Worm (Caenorhabditis elegans): ENCODE results near the gene sra-35.
A peak's percentile ranks its signal among the peaks of the same experiment; 100 is the strongest.

sra-35 gene

ce11 chrII:4505097-4505626, 22.5 kb downstream of the sra-35 start, which contains the start of gene camt-1:
TSS of gene camt-1 (minus strand) at chrII:4505147.
- no peak for TF ChIP-seq sdz-12 (GFP tag; optimal IDR thresholded peaks at IDR 0.05)
- TF ChIP-seq ceh-82 (tag; optimal IDR thresholded peaks at IDR 0.05), result no peak
- TF ChIP-seq spr-3 (GFP tag; optimal IDR thresholded peaks at IDR 0.05), result no peak
- no peak for TF ChIP-seq aly-2 (tag; optimal IDR thresholded peaks at IDR 0.05)
- TF ChIP-seq set-16 (GFP tag; IDR thresholded peaks at IDR 0.05), result no peak
- no peak for TF ChIP-seq arid-1 (GFP tag; conservative IDR thresholded peaks at IDR 0.05)
- no peak for TF ChIP-seq nhr-10 (tag; optimal IDR thresholded peaks at IDR 0.05)
- TF ChIP-seq dve-1 (tag; optimal IDR thresholded peaks at IDR 0.05; ENCODE audit: insufficient read depth), result no peak

ce11 chrII:4495844-4496243, 31.9 kb downstream of the sra-35 start:
- TF ChIP-seq gei-8 (GFP tag; optimal IDR thresholded peaks at IDR 0.05) (no peak), daf-16 (GFP tag; optimal IDR thresholded peaks at IDR 0.05) (no peak), daf-16 (tag; optimal IDR thresholded peaks at IDR 0.05) (peak; percentile 27), spr-1 (tag; optimal IDR thresholded peaks at IDR 0.05) (no peak), pqm-1 (tag; optimal IDR thresholded peaks at IDR 0.05) (peak; percentile 40), dmd-6 (GFP tag; IDR thresholded peaks at IDR 0.05) (peak; percentile 45), nhr-28 (tag; optimal IDR thresholded peaks at IDR 0.05) (peak; percentile 53), php-3 (GFP tag; IDR thresholded peaks at IDR 0.05) (0 out of 2 replicates have a peak, but pooled peaks have one; percentile 53), ceh-82 (tag; optimal IDR thresholded peaks at IDR 0.05) (no peak), nhr-102 (tag; optimal IDR thresholded peaks at IDR 0.05) (no peak), dve-1 (tag; optimal IDR thresholded peaks at IDR 0.05; ENCODE audit: insufficient read depth) (peak; percentile 17), dmd-9 (GFP tag; IDR thresholded peaks at IDR 0.05) (no peak), ceh-28 (tag; optimal IDR thresholded peaks at IDR 0.05) (no peak), tra-1 (GFP tag; IDR thresholded peaks at IDR 0.05) (0 out of 2 replicates have a peak, but pooled peaks have one; percentile 41), nhr-6 (tag; optimal IDR thresholded peaks at IDR 0.05) (no peak)

- TF ChIP-seq mep-1 (tag; optimal IDR thresholded peaks at IDR 0.05) (no peak), lsy-2 (tag; optimal IDR thresholded peaks at IDR 0.05) (peak in 1 of 2 experiments; percentile 7), hlh-11 (tag; optimal IDR thresholded peaks at IDR 0.05) (peak; percentile 56), hlh-30 (tag; optimal IDR thresholded peaks at IDR 0.05; ENCODE audit: insufficient read depth) (peak; percentile 15), mdl-1 (tag; optimal IDR thresholded peaks at IDR 0.05) (no peak), ctbp-1 (GFP tag; IDR thresholded peaks at IDR 0.05) (0 out of 2 replicates have a peak, but pooled peaks have one; percentile 35), daf-19 (GFP tag; conservative IDR thresholded peaks at IDR 0.05) (0 out of 2 replicates have a peak, but pooled peaks have one; percentile 30), mdt-29 (GFP tag; IDR thresholded peaks at IDR 0.05) (no peak), daf-8 (GFP tag; IDR thresholded peaks at IDR 0.05) (no peak), hmg-1.1 (GFP tag; IDR thresholded peaks at IDR 0.05) (no peak), nhr-11 (tag; optimal IDR thresholded peaks at IDR 0.05) (peak; percentile 60), duxl-1 (tag; optimal IDR thresholded peaks at IDR 0.05; ENCODE audit: poor library complexity) (no peak), daf-16 (GFP tag; optimal IDR thresholded peaks at IDR 0.05) (peak in 1 of 2 experiments; percentile 49), daf-16 (tag; optimal IDR thresholded peaks at IDR 0.05) (no peak), D1046.2 (GFP tag; IDR thresholded peaks at IDR 0.05) (no peak)
Measured at ce11 chrII:4494532-4494931, 33.2 kb downstream of the sra-35 start.

ce11 chrII:4490729-4491128, 37.0 kb downstream of the sra-35 start, which contains the start of gene T05C1.5:
TSS of gene T05C1.5 (minus strand) at chrII:4490829.
- TF ChIP-seq snpc-1.2 (GFP tag; IDR thresholded peaks at IDR 0.05) (no peak), zfp-2 (tag; optimal IDR thresholded peaks at IDR 0.05) (no peak), sdz-12 (GFP tag; optimal IDR thresholded peaks at IDR 0.05) (no peak), F10B5.3 (tag; optimal IDR thresholded peaks at IDR 0.05) (no peak), T20F7.1 (GFP tag; optimal IDR thresholded peaks at IDR 0.05) (no peak), nhr-48 (tag; optimal IDR thresholded peaks at IDR 0.05) (no peak), fkh-10 (GFP tag; optimal IDR thresholded peaks at IDR 0.05) (no peak), nhr-28 (tag; optimal IDR thresholded peaks at IDR 0.05) (no peak), dmd-8 (GFP tag; IDR thresholded peaks at IDR 0.05) (no peak), ceh-32 (tag; optimal IDR thresholded peaks at IDR 0.05; ENCODE audit: poor library complexity) (no peak)

Data from whole organism, L4 larva.